Fruit fly (Drosophila melanogaster) whole organism: ENCODE data around the gene CG2931.

Source experiments
- CG8478 ChIP-seq: fragments of >200 bp; optimal IDR thresholded peaks from 2 replicates; lab custom pipeline; 2018; ENCODE audit warnings: inconsistent platforms
- EcR ChIP-seq, 2 experiments: fragments of >200 bp; optimal IDR thresholded peaks; 2 replicates each; lab custom pipeline; 2017; ENCODE audit warnings: missing biosample characterization in 2 of 2, missing genetic modification characterization in 2 of 2, missing genetic modification reagents in 2 of 2
- psq ChIP-seq: fragments of >200 bp; optimal IDR thresholded peaks from 2 replicates; lab custom pipeline; 2017
- usp ChIP-seq: fragments of >200 bp; optimal IDR thresholded peaks from 2 replicates; lab custom pipeline; 2017; ENCODE audit warnings: missing biosample characterization, missing genetic modification characterization, mixed read lengths

DNA sequence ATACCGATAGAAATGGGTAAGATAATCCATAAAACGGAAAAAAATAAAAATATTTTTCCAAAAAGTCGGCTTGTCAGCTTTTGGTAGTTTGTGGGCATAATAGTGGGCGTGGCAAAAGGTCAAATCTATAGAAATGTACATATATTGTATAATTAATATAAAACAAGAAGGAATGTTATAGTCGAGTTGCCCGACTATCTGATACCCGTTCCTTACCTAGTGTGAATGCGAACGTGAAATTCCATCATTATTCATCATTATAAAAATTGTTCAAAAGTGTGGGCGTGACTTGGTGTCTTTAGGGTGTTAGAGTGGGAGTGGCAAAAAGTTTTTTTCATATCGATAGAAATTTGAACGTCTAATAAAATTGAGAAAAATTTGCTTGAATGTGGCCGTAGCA, 16.8 kb downstream of the CG2931 start:
- TF ChIP-seq EcR (GFP tag; optimal IDR thresholded peaks at IDR 0.05; lab: Kevin White, UChicago) = no peak
- TF ChIP-seq psq (lab: Kevin White, UChicago) = no peak
- TF ChIP-seq CG8478 (lab: Kevin White, UChicago) = no peak
- TF ChIP-seq usp = no peak
